Fruit fly (Drosophila melanogaster) whole organism, embryonic: Measurements from ENCODE around the gene Ugt35E2.

Experiments
- Ada2b ChIP-seq: fragments of 200-800 bp; sonication (Bioruptor generic); IDR thresholded peaks from 2 replicates; pipeline ENCODE4 v1.3.6; 2022; ENCODE audit warnings: missing biosample characterization, missing genetic modification characterization
- Aef1 ChIP-seq: fragments of 200-800 bp; sonication (Bioruptor generic); IDR thresholded peaks from 3 replicates; pipeline ENCODE4 v1.3.6; 2022; ENCODE audit warnings: missing biosample characterization, missing genetic modification characterization
- CG10274 ChIP-seq: fragments of 200-800 bp; sonication (Bioruptor generic); optimal IDR thresholded peaks from 3 replicates; lab custom pipeline; 2017; ENCODE audit warnings: missing biosample characterization, mild to moderate bottlenecking, missing genetic modification characterization
- CG10321 ChIP-seq: fragments of 200-800 bp; sonication (Bioruptor generic); IDR thresholded peaks from 2 replicates; pipeline ENCODE4 v1.3.6; 2022; ENCODE audit warnings: missing biosample characterization, missing genetic modification characterization
- CG10431 ChIP-seq: fragments of 200-800 bp; sonication (Bioruptor generic); optimal IDR thresholded peaks from 3 replicates; lab custom pipeline; 2018; ENCODE audit warnings: missing biosample characterization, mild to moderate bottlenecking, missing genetic modification characterization
- CG12155 ChIP-seq: fragments of 200-800 bp; sonication (Bioruptor generic); optimal IDR thresholded peaks from 3 replicates; lab custom pipeline; 2016; ENCODE audit warnings: missing biosample characterization, missing genetic modification characterization
- CG14965 ChIP-seq: fragments of 200-800 bp; sonication (Bioruptor generic); optimal IDR thresholded peaks from 2 replicates; lab custom pipeline; 2016; ENCODE audit warnings: missing biosample characterization, missing genetic modification characterization, borderline replicate concordance
- CG15601 ChIP-seq: fragments of 200-800 bp; sonication (Bioruptor generic); optimal IDR thresholded peaks from 3 replicates; lab custom pipeline; 2019; ENCODE audit warnings: missing biosample characterization, mild to moderate bottlenecking, missing genetic modification characterization, moderate library complexity
- CG15696 ChIP-seq: fragments of 200-800 bp; sonication (Bioruptor generic); optimal IDR thresholded peaks from 2 replicates; lab custom pipeline; 2019; ENCODE audit warnings: missing biosample characterization, mild to moderate bottlenecking, missing genetic modification characterization, moderate library complexity
- CG18599 ChIP-seq: fragments of 200-800 bp; sonication (Bioruptor generic); optimal IDR thresholded peaks from 3 replicates; lab custom pipeline; 2017; ENCODE audit warnings: missing biosample characterization, missing genetic modification characterization, mild to moderate bottlenecking, moderate library complexity, missing genetic modification reagents
- CG18764 ChIP-seq: fragments of 200-800 bp; sonication (Bioruptor generic); optimal IDR thresholded peaks from 3 replicates; lab custom pipeline; 2016; ENCODE audit warnings: missing biosample characterization, missing genetic modification characterization
- CG2875 ChIP-seq: fragments of 200-800 bp; sonication (Bioruptor generic); optimal IDR thresholded peaks from 2 replicates; lab custom pipeline; 2017; ENCODE audit warnings: missing biosample characterization, mild to moderate bottlenecking, missing genetic modification characterization, missing genetic modification reagents
- CG32532 ChIP-seq: fragments of 200-800 bp; sonication (Bioruptor generic); IDR thresholded peaks from 2 replicates; pipeline ENCODE4 v1.3.6; 2022; ENCODE audit warnings: missing biosample characterization, missing genetic modification characterization
- CG32772 ChIP-seq: fragments of 200-800 bp; sonication (Bioruptor generic); IDR thresholded peaks from 2 replicates; pipeline ENCODE4 v1.3.6; 2022; ENCODE audit warnings: missing biosample characterization, missing genetic modification characterization
- CG7271 ChIP-seq: fragments of 200-800 bp; sonication (Bioruptor generic); optimal IDR thresholded peaks from 2 replicates; lab custom pipeline; 2018; ENCODE audit warnings: missing biosample characterization, mild to moderate bottlenecking, missing genetic modification characterization, moderate library complexity
- Camta ChIP-seq: fragments of 200-800 bp; sonication (Bioruptor generic); optimal IDR thresholded peaks from 2 replicates; lab custom pipeline; 2016; ENCODE audit warnings: missing biosample characterization, missing genetic modification characterization
- Chrac-16 ChIP-seq: fragments of 200-800 bp; sonication (Bioruptor generic); optimal IDR thresholded peaks from 3 replicates; lab custom pipeline; 2016; ENCODE audit warnings: missing biosample characterization, missing genetic modification characterization
- D19B ChIP-seq: fragments of 200-800 bp; sonication (Bioruptor generic); optimal IDR thresholded peaks from 2 replicates; lab custom pipeline; 2017; ENCODE audit warnings: missing biosample characterization, mild to moderate bottlenecking, missing genetic modification characterization
- Dbx ChIP-seq: fragments of 200-800 bp; sonication (Bioruptor generic); IDR thresholded peaks from 3 replicates; pipeline ENCODE4 v1.3.6; 2022; ENCODE audit warnings: missing biosample characterization, missing genetic modification characterization
- Doc3 ChIP-seq: fragments of 200-800 bp; sonication (Bioruptor generic); IDR thresholded peaks from 3 replicates; pipeline ENCODE4 v1.3.6; 2022; ENCODE audit warnings: missing biosample characterization, missing genetic modification characterization; ENCODE audit not compliant: partially characterized antibody
- E2f2 ChIP-seq: fragments of 200-800 bp; sonication (Bioruptor generic); IDR thresholded peaks from 2 replicates; pipeline ENCODE4 v1.3.6; 2022; ENCODE audit warnings: missing biosample characterization, missing genetic modification characterization
- Eip74EF ChIP-seq, 2 experiments: fragments of 200-800 bp in 1 of 2; fragments of >200 bp in 1 of 2; sonication (Bioruptor generic) in 1 of 2; optimal IDR thresholded peaks; 2 replicates each; lab custom pipeline; 2017 to 2019; ENCODE audit warnings: missing biosample characterization in 2 of 2, missing genetic modification characterization in 2 of 2, mild to moderate bottlenecking in 1 of 2, moderate library complexity in 1 of 2
- HLHmδ ChIP-seq: fragments of 200-800 bp; sonication (Bioruptor generic); optimal IDR thresholded peaks from 2 replicates; lab custom pipeline; 2018; ENCODE audit warnings: missing biosample characterization, mild to moderate bottlenecking, missing genetic modification characterization, moderate library complexity
- Hr3 ChIP-seq: fragments of 200-800 bp; sonication (Bioruptor generic); optimal IDR thresholded peaks from 3 replicates; lab custom pipeline; 2016; ENCODE audit warnings: missing biosample characterization, missing genetic modification characterization
- Mad ChIP-seq: fragments of 200-800 bp; sonication (Bioruptor generic); optimal IDR thresholded peaks from 2 replicates; lab custom pipeline; 2016; ENCODE audit warnings: missing biosample characterization, missing genetic modification characterization
- Med ChIP-seq: fragments of 200-800 bp; sonication (Bioruptor generic); peaks from one replicate; lab custom pipeline; 2016; ENCODE audit warnings: missing biosample characterization, missing genetic modification characterization, mild to moderate bottlenecking, inconsistent platforms, moderate library complexity
- NC2β ChIP-seq: fragments of 200-800 bp; sonication (Bioruptor generic); optimal IDR thresholded peaks from 2 replicates; lab custom pipeline; 2016; ENCODE audit warnings: missing biosample characterization, missing genetic modification characterization
- PHDP ChIP-seq: fragments of 200-800 bp; sonication (Bioruptor generic); optimal IDR thresholded peaks from 3 replicates; lab custom pipeline; 2018; ENCODE audit warnings: missing biosample characterization, mild to moderate bottlenecking, missing genetic modification characterization, moderate library complexity
- Pdp1 ChIP-seq, 2 experiments: fragments of 200-800 bp; sonication (Bioruptor generic); optimal IDR thresholded peaks; 3 replicates each; lab custom pipeline; 2016; ENCODE audit warnings: missing biosample characterization in 2 of 2, missing genetic modification characterization in 2 of 2, mild to moderate bottlenecking in 1 of 2, moderate library complexity in 1 of 2
- Six4 ChIP-seq: fragments of 200-800 bp; sonication (Bioruptor generic); optimal IDR thresholded peaks from 2 replicates; lab custom pipeline; 2016; ENCODE audit warnings: missing biosample characterization, missing genetic modification characterization
- Sry-β ChIP-seq: fragments of 200-800 bp; sonication (Bioruptor generic); optimal IDR thresholded peaks from 2 replicates; lab custom pipeline; 2018; ENCODE audit warnings: missing biosample characterization, mild to moderate bottlenecking, missing genetic modification characterization, moderate library complexity
- Sry-δ ChIP-seq: fragments of 200-800 bp; sonication (Bioruptor generic); optimal IDR thresholded peaks from 2 replicates; lab custom pipeline; 2016; ENCODE audit warnings: missing biosample characterization, missing genetic modification characterization
- Usf ChIP-seq: fragments of 200-800 bp; sonication (Bioruptor generic); optimal IDR thresholded peaks from 2 replicates; lab custom pipeline; 2017; ENCODE audit warnings: missing genotype, missing biosample characterization, missing genetic modification characterization
- abd-A ChIP-seq: fragments of 200-800 bp; sonication (Bioruptor generic); optimal IDR thresholded peaks from 3 replicates; lab custom pipeline; 2019; ENCODE audit warnings: missing biosample characterization, mild to moderate bottlenecking, missing genetic modification characterization, moderate library complexity
- al ChIP-seq: fragments of 200-800 bp; sonication (Bioruptor generic); IDR thresholded peaks from 2 replicates; pipeline ENCODE4 v1.3.6; 2022; ENCODE audit warnings: missing biosample characterization, missing genetic modification characterization
- ase ChIP-seq: fragments of 200-800 bp; sonication (Bioruptor generic); IDR thresholded peaks from 3 replicates; pipeline ENCODE4 v1.3.6; 2022; ENCODE audit warnings: missing biosample characterization, missing genetic modification characterization
- bcd ChIP-seq: fragments of 200-800 bp; sonication (Bioruptor generic); optimal IDR thresholded peaks from 2 replicates; lab custom pipeline; 2017; ENCODE audit warnings: missing biosample characterization, mild to moderate bottlenecking, missing genetic modification characterization
- ci ChIP-seq: fragments of 200-800 bp; sonication (Bioruptor generic); IDR thresholded peaks from 3 replicates; pipeline ENCODE4 v1.3.6; 2022; ENCODE audit warnings: missing biosample characterization, missing genetic modification characterization
- fd3F ChIP-seq: fragments of 200-800 bp; sonication (Bioruptor generic); optimal IDR thresholded peaks from 2 replicates; lab custom pipeline; 2018; ENCODE audit warnings: missing biosample characterization, mild to moderate bottlenecking, missing genetic modification characterization, moderate library complexity
- gsb ChIP-seq: fragments of 200-800 bp; sonication (Bioruptor generic); IDR thresholded peaks from 2 replicates; pipeline ENCODE4 v1.3.6; 2022; ENCODE audit warnings: missing biosample characterization, missing genetic modification characterization
- klu ChIP-seq: fragments of 200-800 bp; sonication (Bioruptor generic); IDR thresholded peaks from 2 replicates; pipeline ENCODE4 v1.3.6; 2022; ENCODE audit warnings: missing biosample characterization, missing genetic modification characterization
- kni ChIP-seq: fragments of 200-800 bp; sonication (Bioruptor generic); optimal IDR thresholded peaks from 3 replicates; lab custom pipeline; 2017; ENCODE audit warnings: mild to moderate bottlenecking, missing biosample characterization, missing genetic modification reagents, missing genetic modification characterization
- lbe ChIP-seq: fragments of 200-800 bp; sonication (Bioruptor generic); optimal IDR thresholded peaks from 2 replicates; lab custom pipeline; 2016; ENCODE audit warnings: missing biosample characterization, mild to moderate bottlenecking, missing genetic modification characterization
- luna ChIP-seq: fragments of 200-800 bp; sonication (Bioruptor generic); optimal IDR thresholded peaks from 2 replicates; lab custom pipeline; 2016; ENCODE audit warnings: missing biosample characterization, missing genetic modification characterization
- mld ChIP-seq: fragments of 200-800 bp; sonication (Bioruptor generic); IDR thresholded peaks from 3 replicates; pipeline ENCODE4 v1.3.6; 2022; ENCODE audit warnings: missing biosample characterization, missing genetic modification characterization; ENCODE audit not compliant: partially characterized antibody
- pum ChIP-seq: fragments of 200-800 bp; sonication (Bioruptor generic); optimal IDR thresholded peaks from 2 replicates; lab custom pipeline; 2016; ENCODE audit warnings: missing biosample characterization, missing genetic modification characterization
- sim ChIP-seq: fragments of 200-800 bp; sonication (Bioruptor generic); IDR thresholded peaks from 2 replicates; pipeline ENCODE4 v1.3.6; 2022; ENCODE audit warnings: missing biosample characterization, missing genetic modification characterization
- stwl ChIP-seq: fragments of 200-800 bp; sonication (Bioruptor generic); optimal IDR thresholded peaks from 3 replicates; lab custom pipeline; 2018; ENCODE audit warnings: missing biosample characterization, mild to moderate bottlenecking, missing genetic modification characterization, moderate library complexity
- z ChIP-seq: fragments of 200-800 bp; sonication (Bioruptor generic); IDR thresholded peaks from 3 replicates; pipeline ENCODE4 v1.3.6; 2022; ENCODE audit warnings: missing biosample characterization, missing genetic modification characterization
- zen2 ChIP-seq: fragments of 200-800 bp; sonication (Bioruptor generic); IDR thresholded peaks from 3 replicates; pipeline ENCODE4 v1.3.6; 2022; ENCODE audit warnings: missing biosample characterization, missing genetic modification characterization; ENCODE audit not compliant: partially characterized antibody

The Ugt35E2 gene

DNA sequence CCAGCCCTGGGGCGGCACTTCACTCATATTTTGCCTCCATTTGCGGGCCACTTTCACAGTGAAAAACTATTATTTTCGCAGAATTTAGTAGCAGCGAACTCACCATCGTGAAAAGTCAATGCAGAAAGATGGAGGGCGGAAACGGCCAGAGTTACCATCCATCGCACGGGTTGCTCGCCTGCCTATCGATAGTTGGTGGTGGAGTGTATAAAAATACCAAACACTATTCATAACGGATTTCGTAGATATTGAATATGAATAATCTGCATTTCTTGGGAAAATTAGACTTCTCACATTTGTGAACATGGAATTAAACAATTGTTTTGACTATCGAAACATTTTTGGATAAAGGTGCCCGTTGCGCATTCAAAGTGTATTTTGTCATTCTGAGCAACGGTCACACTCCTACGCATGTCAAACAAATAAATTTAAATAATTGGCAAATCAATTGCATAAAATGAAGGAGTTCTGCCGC, 48.4 kb upstream of the Ugt35E2 start, which contains the start of the genes RpS25 and CG4820 (continued):
- peak in 1 of 2 experiments; percentile 84 for TF ChIP-seq Eip74EF (GFP tag; optimal IDR thresholded peaks at IDR 0.05; lab: Kevin White, UChicago)
- peak; percentile 85 for TF ChIP-seq fd3F (GFP tag; lab: Kevin White, UChicago)
- peak; percentile 99 for TF ChIP-seq Med (GFP tag; lab: Kevin White, UChicago)
- TF ChIP-seq PHDP = peak; percentile 91
- TF ChIP-seq Camta (GFP tag; lab: Kevin White, UChicago) = peak; percentile 94
- TF ChIP-seq abd-A = no peak
- peak; percentile 75 for TF ChIP-seq D19B (GFP tag; lab: Kevin White, UChicago)
- peak; percentile 66 for TF ChIP-seq CG15696 (tag; lab: Kevin White, UChicago)
- TF ChIP-seq CG10431 (GFP tag; lab: Kevin White, UChicago) = peak; percentile 87
- TF ChIP-seq CG32532 (GFP tag; lab: Robert Waterston, UW) = peak; percentile 89
- TF ChIP-seq Pdp1 (GFP tag; optimal IDR thresholded peaks at IDR 0.05; lab: Kevin White, UChicago) = peak; percentile 86 to 91
- peak; percentile 79 for TF ChIP-seq CG32772 (GFP tag; lab: Robert Waterston, UW)
- TF ChIP-seq ase (GFP tag; lab: Robert Waterston, UW) = peak; percentile 77
- peak; percentile 54 for TF ChIP-seq CG10321 (GFP tag; lab: Robert Waterston, UW)
- TF ChIP-seq gsb (GFP tag; lab: Robert Waterston, UW) = peak; percentile 66
- TF ChIP-seq E2f2 = peak; percentile 80
- TF ChIP-seq CG7271 = peak; percentile 97
- TF ChIP-seq HLHmδ (GFP tag; lab: Kevin White, UChicago) = peak; percentile 99
- peak; percentile 71 for TF ChIP-seq sim (GFP tag; lab: Robert Waterston, UW)
- TF ChIP-seq Ada2b (GFP tag; lab: Robert Waterston, UW) = peak; percentile 66
- peak; percentile 66 for TF ChIP-seq CG14965 (GFP tag; lab: Kevin White, UChicago)
- peak; percentile 67; the same call in 2 of the 3 replicates for TF ChIP-seq zen2 (GFP tag; lab: Robert Waterston, UW)
- peak; percentile 71 for TF ChIP-seq Six4
- TF ChIP-seq Hr3 (GFP tag; lab: Kevin White, UChicago) = peak; percentile 71
- peak; percentile 68 for TF ChIP-seq CG12155 (GFP tag; lab: Kevin White, UChicago)
- peak; percentile 96 for TF ChIP-seq ci (GFP tag; lab: Robert Waterston, UW)
- TF ChIP-seq Usf (GFP tag; lab: Kevin White, UChicago) = peak; percentile 80
- TF ChIP-seq Dbx (GFP tag; lab: Robert Waterston, UW) = peak; percentile 92
- TF ChIP-seq kni (GFP tag; lab: Kevin White, UChicago) = peak; percentile 95
- peak; percentile 59 for TF ChIP-seq klu (GFP tag; lab: Robert Waterston, UW)
- TF ChIP-seq lbe (GFP tag; lab: Kevin White, UChicago) = peak; percentile 82
- TF ChIP-seq z (GFP tag; lab: Robert Waterston, UW) = 0 out of 3 replicates have a peak, but pooled peaks have one; percentile 54
- TF ChIP-seq CG15601 (tag; lab: Kevin White, UChicago) = peak; percentile 93
- peak; percentile 92 for TF ChIP-seq CG2875 (GFP tag; lab: Kevin White, UChicago)
- peak; percentile 78 for TF ChIP-seq pum (GFP tag; lab: Kevin White, UChicago)
- peak; percentile 86 for TF ChIP-seq Doc3 (GFP tag; lab: Robert Waterston, UW)
- TF ChIP-seq CG18764 (GFP tag; lab: Kevin White, UChicago) = peak; percentile 90
- TF ChIP-seq luna (GFP tag; lab: Kevin White, UChicago) = peak; percentile 86
- peak; percentile 96 for TF ChIP-seq bcd (GFP tag; lab: Kevin White, UChicago)
- TF ChIP-seq CG10274 (GFP tag; lab: Kevin White, UChicago) = peak; percentile 88
- peak; percentile 92 for TF ChIP-seq Sry-δ (GFP tag; lab: Kevin White, UChicago)
- TF ChIP-seq Aef1 (GFP tag; lab: Robert Waterston, UW) = peak; percentile 59; the same call in 2 of the 3 replicates
- peak; percentile 69 for TF ChIP-seq Sry-β (GFP tag; lab: Kevin White, UChicago)
- peak; percentile 90 for TF ChIP-seq CG18599 (GFP tag; lab: Kevin White, UChicago)
- peak; percentile 65; the same call in 1 of the 3 replicates for TF ChIP-seq mld (GFP tag; lab: Robert Waterston, UW)
- peak; percentile 88 for TF ChIP-seq stwl (tag; lab: Kevin White, UChicago)
- TF ChIP-seq Chrac-16 (GFP tag; lab: Kevin White, UChicago) = peak; percentile 58
- peak; percentile 91 for TF ChIP-seq Mad (GFP tag; lab: Kevin White, UChicago)
- TF ChIP-seq NC2β (GFP tag; lab: Kevin White, UChicago) = peak; percentile 98
- TF ChIP-seq al (GFP tag; lab: Robert Waterston, UW) = peak; percentile 72
